Fruit fly (Drosophila melanogaster) whole organism, embryonic: ENCODE data around the gene Irbp18.
A peak's percentile ranks its signal among the peaks of the same experiment; 100 is the strongest.

ENCODE experiments used
- Ada2b ChIP-seq: fragments of 200-800 bp; sonication (Bioruptor generic); IDR thresholded peaks from 2 replicates; pipeline ENCODE4 v1.3.6; 2022; ENCODE audit warnings: missing biosample characterization, missing genetic modification characterization
- Awh ChIP-seq: fragments of 200-800 bp; sonication (Bioruptor generic); IDR thresholded peaks from 2 replicates; pipeline ENCODE4, ENCODE4 v1.3.6; 2022; ENCODE audit warnings: missing biosample characterization, missing genetic modification characterization
- C15 ChIP-seq: fragments of 200-800 bp; sonication (Bioruptor generic); IDR thresholded peaks from 3 replicates; pipeline ENCODE4 v1.3.6; 2022; ENCODE audit warnings: missing biosample characterization, missing genetic modification characterization
- CG10209 ChIP-seq: fragments of 200-800 bp; sonication (Bioruptor generic); optimal IDR thresholded peaks from 3 replicates; lab custom pipeline; 2017; ENCODE audit warnings: missing biosample characterization, mild to moderate bottlenecking, missing genetic modification characterization, missing genetic modification reagents
- CG10959 ChIP-seq: fragments of 200-800 bp; sonication (Bioruptor generic); IDR thresholded peaks from 2 replicates; pipeline ENCODE4 v1.3.6; 2022; ENCODE audit warnings: missing biosample characterization, missing genetic modification characterization
- CG11695 ChIP-seq: fragments of 200-800 bp; sonication (Bioruptor generic); IDR thresholded peaks from 3 replicates; pipeline ENCODE4 v1.3.6; 2022; ENCODE audit warnings: missing biosample characterization, missing genetic modification characterization
- CG11723 ChIP-seq: fragments of 200-800 bp; sonication (Bioruptor generic); optimal IDR thresholded peaks from 2 replicates; lab custom pipeline; 2017; ENCODE audit warnings: missing biosample characterization, mild to moderate bottlenecking, missing genetic modification characterization
- CG15011 ChIP-seq: fragments of 200-800 bp; sonication (Bioruptor generic); optimal IDR thresholded peaks from 3 replicates; lab custom pipeline; 2018; ENCODE audit warnings: missing biosample characterization, mild to moderate bottlenecking, missing genetic modification characterization
- CG15479 ChIP-seq: fragments of 200-800 bp; sonication (Bioruptor generic); optimal IDR thresholded peaks from 3 replicates; lab custom pipeline; 2019; ENCODE audit warnings: missing biosample characterization, mild to moderate bottlenecking, missing genetic modification characterization, moderate library complexity
- CG3847 ChIP-seq: fragments of 200-800 bp; sonication (Bioruptor generic); IDR thresholded peaks from 2 replicates; pipeline ENCODE4 v1.3.6; 2022; ENCODE audit warnings: missing biosample characterization, missing genetic modification characterization
- CG3995 ChIP-seq: fragments of 200-800 bp; sonication (Bioruptor generic); optimal IDR thresholded peaks from 3 replicates; lab custom pipeline; 2016; ENCODE audit warnings: missing biosample characterization, missing genetic modification characterization
- CG7357 ChIP-seq: fragments of 200-800 bp; sonication (Bioruptor generic); IDR thresholded peaks from 3 replicates; pipeline ENCODE4 v1.3.6; 2022; ENCODE audit warnings: missing biosample characterization, missing genetic modification characterization
- CG8290 ChIP-seq, 3 experiments: fragments of 200-800 bp; sonication (Bioruptor generic); optimal IDR thresholded peaks; 2 replicates each; lab custom pipeline; 2016 to 2019; ENCODE audit warnings: missing biosample characterization in 3 of 3, missing genetic modification characterization in 3 of 3, mild to moderate bottlenecking in 2 of 3, moderate library complexity in 1 of 3
- CG9215 ChIP-seq: fragments of 200-800 bp; sonication (Bioruptor generic); IDR thresholded peaks from 2 replicates; pipeline ENCODE4 v1.3.6; 2022; ENCODE audit warnings: missing biosample characterization, missing genetic modification characterization
- CG9727 ChIP-seq: fragments of 200-800 bp; sonication (Bioruptor generic); optimal IDR thresholded peaks from 3 replicates; lab custom pipeline; 2017; ENCODE audit warnings: missing biosample characterization, mild to moderate bottlenecking, missing genetic modification characterization
- CG9817 ChIP-seq: fragments of 200-800 bp; sonication (Bioruptor generic); optimal IDR thresholded peaks from 2 replicates; lab custom pipeline; 2018; ENCODE audit warnings: missing biosample characterization, mild to moderate bottlenecking, missing genetic modification characterization, moderate library complexity
- CoRest ChIP-seq: fragments of 200-800 bp; sonication (Bioruptor generic); optimal IDR thresholded peaks from 3 replicates; lab custom pipeline; 2018; ENCODE audit warnings: missing biosample characterization, mild to moderate bottlenecking, missing genetic modification characterization, moderate library complexity
- Dbx ChIP-seq: fragments of 200-800 bp; sonication (Bioruptor generic); IDR thresholded peaks from 3 replicates; pipeline ENCODE4 v1.3.6; 2022; ENCODE audit warnings: missing biosample characterization, missing genetic modification characterization
- Ets97D ChIP-seq: fragments of 200-800 bp; sonication (Bioruptor generic); optimal IDR thresholded peaks from 3 replicates; lab custom pipeline; 2016; ENCODE audit warnings: missing biosample characterization, missing genetic modification characterization
- Gug ChIP-seq: fragments of 200-800 bp; sonication (Bioruptor generic); IDR thresholded peaks from 4 replicates; pipeline ENCODE4 v1.3.6; 2022; ENCODE audit warnings: missing biosample characterization, missing genetic modification characterization
- Hsf ChIP-seq: fragments of 200-800 bp; sonication (Bioruptor generic); optimal IDR thresholded peaks from 3 replicates; lab custom pipeline; 2016; ENCODE audit warnings: missing biosample characterization, missing genetic modification characterization
- Lim3 ChIP-seq: fragments of 200-800 bp; sonication (Bioruptor generic); IDR thresholded peaks from 2 replicates; pipeline ENCODE4 v1.3.6; 2022; ENCODE audit warnings: missing biosample characterization, missing genetic modification characterization
- MBD-R2 ChIP-seq: fragments of 200-800 bp; sonication (Bioruptor generic); IDR thresholded peaks from 2 replicates; pipeline ENCODE4 v1.3.6; 2022; ENCODE audit warnings: missing biosample characterization, missing genetic modification characterization
- Med ChIP-seq: fragments of 200-800 bp; sonication (Bioruptor generic); peaks from one replicate; lab custom pipeline; 2016; ENCODE audit warnings: missing biosample characterization, missing genetic modification characterization, mild to moderate bottlenecking, inconsistent platforms, moderate library complexity
- Pdp1 ChIP-seq, 2 experiments: fragments of 200-800 bp; sonication (Bioruptor generic); optimal IDR thresholded peaks; 3 replicates each; lab custom pipeline; 2016; ENCODE audit warnings: missing biosample characterization in 2 of 2, missing genetic modification characterization in 2 of 2, mild to moderate bottlenecking in 1 of 2, moderate library complexity in 1 of 2
- Rfx ChIP-seq: fragments of 200-800 bp; sonication (Bioruptor generic); IDR thresholded peaks from 2 replicates; pipeline ENCODE4 v1.3.6; 2022; ENCODE audit warnings: missing biosample characterization, missing genetic modification characterization
- Sin3A ChIP-seq: fragments of >200 bp; optimal IDR thresholded peaks from 2 replicates; lab custom pipeline; 2018
- Six4 ChIP-seq: fragments of 200-800 bp; sonication (Bioruptor generic); optimal IDR thresholded peaks from 2 replicates; lab custom pipeline; 2016; ENCODE audit warnings: missing biosample characterization, missing genetic modification characterization
- Usf ChIP-seq: fragments of 200-800 bp; sonication (Bioruptor generic); optimal IDR thresholded peaks from 2 replicates; lab custom pipeline; 2017; ENCODE audit warnings: missing genotype, missing biosample characterization, missing genetic modification characterization
- al ChIP-seq: fragments of 200-800 bp; sonication (Bioruptor generic); IDR thresholded peaks from 2 replicates; pipeline ENCODE4 v1.3.6; 2022; ENCODE audit warnings: missing biosample characterization, missing genetic modification characterization
- aop ChIP-seq: fragments of 200-800 bp; sonication (Bioruptor generic); IDR thresholded peaks from 2 replicates; pipeline ENCODE4 v1.3.6; 2022; ENCODE audit warnings: missing biosample characterization, missing genetic modification characterization
- ara ChIP-seq: fragments of 200-800 bp; sonication (Bioruptor generic); IDR thresholded peaks from 2 replicates; pipeline ENCODE4 v1.3.6; 2022; ENCODE audit warnings: missing biosample characterization, missing genetic modification characterization
- ato ChIP-seq: fragments of 200-800 bp; sonication (Bioruptor generic); IDR thresholded peaks from 2 replicates; pipeline ENCODE4 v1.3.6; 2022; ENCODE audit warnings: missing biosample characterization, missing genetic modification characterization; ENCODE audit not compliant: partially characterized antibody
- btn ChIP-seq: fragments of 200-800 bp; sonication (Bioruptor generic); optimal IDR thresholded peaks from 2 replicates; lab custom pipeline; 2016; ENCODE audit warnings: missing biosample characterization, missing genetic modification characterization
- cg ChIP-seq: fragments of 200-800 bp; sonication (Bioruptor generic); optimal IDR thresholded peaks from 3 replicates; lab custom pipeline; 2019; ENCODE audit warnings: missing biosample characterization, mild to moderate bottlenecking, missing genetic modification characterization, moderate library complexity
- crp ChIP-seq, 2 experiments: fragments of 200-800 bp; sonication (Bioruptor generic); optimal IDR thresholded peaks; 2 replicates in 1 of 2; 3 replicates in 1 of 2; lab custom pipeline; 2017; ENCODE audit warnings: missing biosample characterization in 2 of 2, missing genetic modification characterization in 2 of 2, mild to moderate bottlenecking in 1 of 2, moderate library complexity in 1 of 2
- danr ChIP-seq: fragments of 200-800 bp; sonication (Bioruptor generic); IDR thresholded peaks from 2 replicates; pipeline ENCODE4 v1.3.6; 2022; ENCODE audit warnings: missing biosample characterization, missing genetic modification characterization
- dm ChIP-seq: fragments of 200-800 bp; sonication (Bioruptor generic); optimal IDR thresholded peaks from 3 replicates; lab custom pipeline; 2016; ENCODE audit warnings: missing biosample characterization, missing genetic modification characterization
- dpn ChIP-seq, 2 experiments: fragments of 200-800 bp; sonication (Bioruptor generic); optimal IDR thresholded peaks; 3 replicates each; lab custom pipeline; 2016; ENCODE audit warnings: missing biosample characterization in 2 of 2, missing genetic modification characterization in 2 of 2
- ewg ChIP-seq: fragments of 200-800 bp; sonication (Bioruptor generic); optimal IDR thresholded peaks from 3 replicates; lab custom pipeline; 2017; ENCODE audit warnings: mild to moderate bottlenecking, missing biosample characterization, missing genetic modification reagents, missing genetic modification characterization
- fd96Cb ChIP-seq: fragments of 200-800 bp; sonication (Bioruptor generic); optimal IDR thresholded peaks from 2 replicates; lab custom pipeline; 2018; ENCODE audit warnings: missing biosample characterization, mild to moderate bottlenecking, missing genetic modification characterization, moderate library complexity
- nmo ChIP-seq: fragments of 200-800 bp; sonication (Bioruptor generic); optimal IDR thresholded peaks from 2 replicates; lab custom pipeline; 2018; ENCODE audit warnings: missing biosample characterization, mild to moderate bottlenecking, missing genetic modification characterization, moderate library complexity
- psq ChIP-seq: fragments of 200-800 bp; sonication (Bioruptor generic); optimal IDR thresholded peaks from 2 replicates; lab custom pipeline; 2017; ENCODE audit warnings: missing biosample characterization, missing genetic modification characterization
- row ChIP-seq: fragments of 200-800 bp; sonication (Bioruptor generic); IDR thresholded peaks from 3 replicates; pipeline ENCODE4 v1.3.6; 2022; ENCODE audit warnings: missing biosample characterization, missing genetic modification characterization
- salm ChIP-seq: fragments of 200-800 bp; sonication (Bioruptor generic); optimal IDR thresholded peaks from 2 replicates; lab custom pipeline; 2018; ENCODE audit warnings: missing biosample characterization, mild to moderate bottlenecking, missing genetic modification characterization
- sug ChIP-seq: fragments of 200-800 bp; optimal IDR thresholded peaks from 2 replicates; lab custom pipeline; 2019; ENCODE audit warnings: missing biosample characterization, mild to moderate bottlenecking, missing genetic modification characterization, moderate library complexity
- tgo ChIP-seq: fragments of 200-800 bp; sonication (Bioruptor generic); IDR thresholded peaks from 3 replicates; pipeline ENCODE4 v1.3.6; 2022; ENCODE audit warnings: missing biosample characterization, missing genetic modification characterization
- zfh1 ChIP-seq: fragments of 200-800 bp; sonication (Bioruptor generic); IDR thresholded peaks from 3 replicates; pipeline ENCODE4 v1.3.6; 2022; ENCODE audit warnings: missing biosample characterization, missing genetic modification characterization

Irbp18 gene

DNA sequence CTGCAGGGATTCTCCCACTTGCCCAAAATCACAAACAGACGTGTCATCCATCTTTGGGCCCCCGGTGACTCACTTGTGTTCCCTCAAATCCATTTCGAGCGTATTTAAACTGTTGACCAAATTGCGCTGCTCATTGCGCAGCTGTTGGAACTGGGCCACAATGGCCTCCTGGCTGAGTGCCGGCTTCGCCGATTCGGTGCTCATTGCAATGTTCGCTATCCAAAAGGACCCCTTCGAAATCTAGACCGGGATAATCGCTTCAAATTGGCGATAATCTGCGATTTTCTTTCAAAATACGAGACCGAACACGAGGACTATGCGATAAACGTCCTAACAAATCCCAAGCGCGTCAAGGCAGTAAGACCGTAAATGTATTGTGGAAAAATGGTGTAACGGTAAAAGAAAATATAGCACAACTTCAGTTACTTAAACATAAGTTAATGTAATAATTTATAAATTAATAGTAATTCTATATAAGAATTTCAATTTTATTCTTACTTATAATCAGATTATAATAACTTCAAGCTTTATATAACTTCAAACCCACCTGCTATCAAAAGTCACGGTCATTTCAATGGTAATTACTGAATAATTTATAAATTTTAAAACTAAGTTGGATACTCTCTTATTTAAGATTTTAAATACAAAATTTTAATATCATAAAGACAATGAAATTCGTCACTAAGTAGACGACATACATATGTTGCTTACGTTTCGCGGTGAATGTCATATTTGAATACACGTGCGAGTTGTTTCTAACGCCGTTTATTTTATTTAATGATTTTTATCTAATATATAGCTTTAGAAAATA lies 23.7 kb downstream of the Irbp18 start, which contains the start of the genes Pfdn2 and Noc1 (continued):
- TF ChIP-seq aop (GFP tag; lab: Robert Waterston, UW) (no peak), CoRest (tag; lab: Kevin White, UChicago) (peak; percentile 80), CG3847 (GFP tag; lab: Robert Waterston, UW) (0 out of 2 replicates have a peak, but pooled peaks have one; percentile 26), Gug (GFP tag; lab: Robert Waterston, UW) (0 out of 4 replicates have a peak, but pooled peaks have one; percentile 33), danr (0 out of 2 replicates have a peak, but pooled peaks have one; percentile 9), nmo (GFP tag; lab: Kevin White, UChicago) (peak; percentile 81), ewg (GFP tag; lab: Kevin White, UChicago) (peak; percentile 53), sug (tag; lab: Kevin White, UChicago) (peak; percentile 58), salm (peak; percentile 12), Sin3A (lab: Kevin White, UChicago) (peak; percentile 5), CG9817 (tag; lab: Kevin White, UChicago) (peak; percentile 56), dm (GFP tag; lab: Kevin White, UChicago) (peak; percentile 57), CG11695 (GFP tag; lab: Robert Waterston, UW) (peak; percentile 49; the same call in 1 of the 3 replicates), Rfx (GFP tag; lab: Robert Waterston, UW) (peak; percentile 70), Ets97D (GFP tag; lab: Kevin White, UChicago) (no peak), CG8290 (GFP tag; optimal IDR thresholded peaks at IDR 0.05; lab: Kevin White, UChicago) (peak; percentile 57), CG8290 (tag; optimal IDR thresholded peaks at IDR 0.05; lab: Kevin White, UChicago) (no peak), CG9215 (peak; percentile 39; the same call in 1 of the 2 replicates), ato (GFP tag; lab: Robert Waterston, UW) (no peak), fd96Cb (peak; percentile 41), Med (peak; percentile 76), CG11723 (no peak), dpn (GFP tag; optimal IDR thresholded peaks at IDR 0.05; lab: Kevin White, UChicago) (peak in 1 of 2 experiments; percentile 67), cg (GFP tag; lab: Kevin White, UChicago) (no peak), CG15479 (GFP tag; lab: Kevin White, UChicago) (peak; percentile 6), psq (GFP tag; lab: Kevin White, UChicago) (no peak), CG10959 (GFP tag; lab: Robert Waterston, UW) (no peak), btn (GFP tag; lab: Kevin White, UChicago) (no peak), CG10209 (peak; percentile 50), CG9727 (GFP tag; lab: Kevin White, UChicago) (peak; percentile 39), tgo (peak; percentile 41; the same call in 2 of the 3 replicates), C15 (0 out of 3 replicates have a peak, but pooled peaks have one; percentile 18), crp (GFP tag; optimal IDR thresholded peaks at IDR 0.05; lab: Kevin White, UChicago) (peak in 1 of 2 experiments; percentile 66), CG7357 (peak; percentile 49; the same call in 1 of the 3 replicates), Awh (GFP tag; lab: Robert Waterston, UW) (0 out of 2 replicates have a peak, but pooled peaks have one; percentile 15), Pdp1 (GFP tag; optimal IDR thresholded peaks at IDR 0.05; lab: Kevin White, UChicago) (peak in 1 of 2 experiments; percentile 3), Dbx (0 out of 3 replicates have a peak, but pooled peaks have one; percentile 31), al (GFP tag; lab: Robert Waterston, UW) (peak; percentile 60; the same call in 1 of the 2 replicates), ara (GFP tag; lab: Robert Waterston, UW) (peak; percentile 9; the same call in 1 of the 2 replicates), CG15011 (no peak), Hsf (GFP tag; lab: Kevin White, UChicago) (peak; percentile 54), CG3995 (GFP tag; lab: Kevin White, UChicago) (peak; percentile 60), MBD-R2 (peak; percentile 34; the same call in 1 of the 2 replicates), Six4 (GFP tag; lab: Kevin White, UChicago) (peak; percentile 47), Lim3 (GFP tag; lab: Robert Waterston, UW) (no peak), zfh1 (GFP tag; lab: Robert Waterston, UW) (peak; percentile 52; the same call in 2 of the 3 replicates), Usf (GFP tag; lab: Kevin White, UChicago) (no peak), row (GFP tag; lab: Robert Waterston, UW) (peak; percentile 87), Ada2b (GFP tag; lab: Robert Waterston, UW) (peak; percentile 53; the same call in 1 of the 2 replicates)
